Fruit fly (Drosophila melanogaster) whole organism, pupa: ENCODE data around the gene CG9356.

Experiments
- CG12605 ChIP-seq: fragments of 200-800 bp; sonication (Bioruptor generic); IDR thresholded peaks from 2 replicates; pipeline ENCODE4 v1.3.6; 2022; ENCODE audit warnings: missing biosample characterization, missing genetic modification characterization
- CG13204 ChIP-seq: fragments of 200-800 bp; sonication (Bioruptor generic); optimal IDR thresholded peaks from 2 replicates; lab custom pipeline; 2018; ENCODE audit warnings: missing biosample characterization, mild to moderate bottlenecking, missing genetic modification characterization, moderate library complexity
- CG17806 ChIP-seq: fragments of 200-800 bp; sonication (Bioruptor generic); optimal IDR thresholded peaks from 2 replicates; lab custom pipeline; 2018; ENCODE audit warnings: missing biosample characterization, mild to moderate bottlenecking, missing genetic modification characterization, moderate library complexity
- CG32121 ChIP-seq: fragments of 200-800 bp; sonication (Bioruptor generic); IDR thresholded peaks from 2 replicates; pipeline ENCODE4 v1.3.6; 2022; ENCODE audit warnings: missing biosample characterization, missing genetic modification characterization
- CG8159 ChIP-seq: fragments of 200-800 bp; sonication (Bioruptor generic); optimal IDR thresholded peaks from 3 replicates; lab custom pipeline; 2018; ENCODE audit warnings: missing biosample characterization, mild to moderate bottlenecking, missing genetic modification characterization, moderate library complexity
- CG8301 ChIP-seq: fragments of 200-800 bp; sonication (Bioruptor generic); optimal IDR thresholded peaks from 2 replicates; lab custom pipeline; 2018; ENCODE audit warnings: missing biosample characterization, mild to moderate bottlenecking, missing genetic modification characterization
- gl ChIP-seq: fragments of 200-800 bp; sonication (Bioruptor generic); optimal IDR thresholded peaks from 2 replicates; lab custom pipeline; 2018; ENCODE audit warnings: missing biosample characterization, mild to moderate bottlenecking, missing genetic modification characterization
- rn ChIP-seq: fragments of 200-800 bp; sonication (Bioruptor generic); IDR thresholded peaks from 2 replicates; pipeline ENCODE4 v1.3.6; 2022; ENCODE audit warnings: missing biosample characterization, missing genetic modification characterization

dm6 chr3R:9427328-9427727 lies 23.3 kb upstream of the CG9356 start:
- TF ChIP-seq gl (no peak), CG32121 (GFP tag; lab: Robert Waterston, UW) (no peak), rn (GFP tag; lab: Robert Waterston, UW) (no peak), CG12605 (GFP tag; lab: Robert Waterston, UW) (no peak), CG8301 (tag; lab: Kevin White, UChicago) (no peak), CG17806 (tag; lab: Kevin White, UChicago) (no peak), CG13204 (GFP tag; lab: Kevin White, UChicago) (no peak), CG8159 (tag; lab: Kevin White, UChicago) (no peak)
